Fruit fly (Drosophila melanogaster): ENCODE measurements around the gene CG32532.

CG32532 gene

DNA sequence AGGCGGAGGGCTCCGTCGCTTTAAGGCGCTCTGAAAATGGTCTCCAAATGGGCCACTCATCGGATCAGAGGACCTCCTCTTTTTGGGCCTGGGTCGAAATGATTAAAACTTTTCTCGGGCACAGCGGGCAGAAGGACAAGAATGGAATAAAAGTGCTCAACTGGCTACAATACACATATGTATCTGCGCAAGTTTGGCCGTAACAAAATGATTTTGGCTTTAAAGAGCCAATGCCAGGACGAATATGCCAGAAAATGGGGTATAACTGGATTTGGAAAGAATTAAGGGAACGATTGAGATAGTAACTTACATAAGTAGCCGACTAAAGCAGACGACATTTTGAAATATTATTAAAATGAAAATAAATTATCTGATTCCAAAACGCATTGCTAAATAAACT, at the start of gene CG32532:
Gene CG32532 (minus strand): TSS at position 101 of the 400 bp plus-strand sequence.
- TF ChIP-seq Sin3A (optimal IDR thresholded peaks at IDR 0.05): no peak
- no peak for TF ChIP-seq insv (optimal IDR thresholded peaks at IDR 0.05)
- no peak for TF ChIP-seq ttk (optimal IDR thresholded peaks at IDR 0.05)

DNA sequence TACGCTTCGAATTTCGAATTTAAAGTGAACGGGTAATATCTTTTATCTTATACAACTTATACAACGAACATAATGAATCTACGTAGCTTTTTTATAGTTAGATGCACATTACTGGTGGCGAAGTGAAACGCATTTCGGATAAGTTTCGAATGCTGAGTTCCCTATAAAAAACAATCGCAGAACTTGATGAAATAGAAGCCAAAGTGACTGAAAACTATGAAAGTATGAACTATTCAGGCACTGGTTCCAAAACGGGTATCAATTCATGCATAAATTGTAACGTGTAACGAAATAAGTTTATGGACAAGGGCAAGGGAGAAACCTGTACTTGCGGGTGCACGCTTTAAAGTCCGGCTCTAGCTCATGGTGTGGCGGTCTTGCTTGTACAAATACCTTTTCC, 48.6 kb upstream of the CG32532 start:
- no peak for TF ChIP-seq ttk (optimal IDR thresholded peaks at IDR 0.05)
- no peak for TF ChIP-seq insv (optimal IDR thresholded peaks at IDR 0.05)
- no peak for TF ChIP-seq psq (optimal IDR thresholded peaks at IDR 0.05)
- no peak for TF ChIP-seq Myc (optimal IDR thresholded peaks at IDR 0.05)
- TF ChIP-seq h (optimal IDR thresholded peaks at IDR 0.05): no peak

DNA sequence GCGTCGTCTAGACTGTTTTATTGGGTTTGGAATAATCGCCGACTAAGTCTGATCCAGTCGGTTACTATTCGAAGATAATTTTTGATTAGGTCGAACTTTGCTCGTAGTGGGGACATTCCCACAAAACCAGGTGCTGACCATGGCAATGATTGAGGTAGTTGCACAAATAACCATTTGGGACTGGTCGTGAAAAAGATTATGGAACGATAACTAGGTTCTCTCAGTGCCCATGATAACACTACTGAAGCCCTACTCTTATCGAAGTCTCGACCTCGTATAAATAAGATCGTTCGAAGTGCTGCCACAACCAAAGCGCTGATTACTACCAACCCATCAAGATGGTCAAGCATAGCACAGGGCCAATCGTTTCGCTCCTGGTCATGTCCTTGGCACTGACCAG, 45.0 kb upstream of the CG32532 start, which contains the start of gene CG14205:
Gene CG14205 (plus strand): TSS at position 301 of the 400 bp plus-strand sequence.
- no peak for TF ChIP-seq ttk (optimal IDR thresholded peaks at IDR 0.05)
- TF ChIP-seq insv (optimal IDR thresholded peaks at IDR 0.05): no peak
- TF ChIP-seq Myc (optimal IDR thresholded peaks at IDR 0.05): no peak
- TF ChIP-seq Sin3A (optimal IDR thresholded peaks at IDR 0.05): no peak
- no peak for TF ChIP-seq h (optimal IDR thresholded peaks at IDR 0.05)
- TF ChIP-seq psq (optimal IDR thresholded peaks at IDR 0.05): no peak

DNA sequence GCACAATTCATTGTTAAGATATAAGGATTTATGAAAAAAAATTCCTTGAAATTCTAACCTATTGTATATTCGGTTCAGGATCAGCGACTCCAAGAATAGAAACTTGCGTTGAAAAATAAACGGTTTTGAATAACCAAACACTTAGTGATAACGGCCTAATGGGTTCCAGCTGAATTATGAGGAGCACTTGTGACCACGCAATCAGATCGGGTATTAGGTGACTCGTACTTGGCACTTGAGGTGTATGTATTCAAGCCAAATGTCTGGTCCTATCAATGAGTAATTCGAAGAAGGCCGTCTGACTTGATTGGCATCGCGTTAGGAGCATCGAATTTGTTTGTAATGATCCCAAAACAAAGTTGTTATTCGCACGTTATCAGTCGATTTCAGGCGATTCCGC, 43.3 kb upstream of the CG32532 start:
- TF ChIP-seq Myc (optimal IDR thresholded peaks at IDR 0.05): no peak
- TF ChIP-seq Sin3A (optimal IDR thresholded peaks at IDR 0.05): no peak
- TF ChIP-seq insv (optimal IDR thresholded peaks at IDR 0.05): no peak
- no peak for TF ChIP-seq psq (optimal IDR thresholded peaks at IDR 0.05)
- no peak for TF ChIP-seq ttk (optimal IDR thresholded peaks at IDR 0.05)
- no peak for TF ChIP-seq h (optimal IDR thresholded peaks at IDR 0.05)

DNA sequence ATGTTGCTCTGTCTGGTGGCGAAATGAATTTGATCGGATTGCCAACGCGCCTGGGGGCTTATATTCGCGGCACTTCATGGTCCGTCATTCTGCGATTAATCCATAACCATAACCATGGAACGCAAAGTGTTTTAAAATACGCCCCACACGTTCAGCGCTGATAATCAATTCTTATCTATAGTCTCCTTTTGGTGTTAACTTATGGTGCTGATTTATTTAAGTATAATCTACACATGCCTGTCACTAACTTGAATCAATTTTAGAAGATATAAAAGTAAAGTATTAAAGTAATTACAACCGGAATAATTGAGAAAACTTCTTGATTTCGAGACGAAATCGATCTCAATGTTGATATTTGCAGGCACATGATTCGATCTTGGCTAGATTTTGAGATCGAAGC, 42.8 kb upstream of the CG32532 start, which contains the start of gene CG14219:
Gene CG14219 (minus strand): TSS at position 101 of the 400 bp plus-strand sequence.
- no peak for TF ChIP-seq h (optimal IDR thresholded peaks at IDR 0.05)
- no peak for TF ChIP-seq Myc (optimal IDR thresholded peaks at IDR 0.05)
- TF ChIP-seq psq (optimal IDR thresholded peaks at IDR 0.05): no peak
- no peak for TF ChIP-seq Sin3A (optimal IDR thresholded peaks at IDR 0.05)
- no peak for TF ChIP-seq ttk (optimal IDR thresholded peaks at IDR 0.05)
- no peak for TF ChIP-seq insv (optimal IDR thresholded peaks at IDR 0.05)

DNA sequence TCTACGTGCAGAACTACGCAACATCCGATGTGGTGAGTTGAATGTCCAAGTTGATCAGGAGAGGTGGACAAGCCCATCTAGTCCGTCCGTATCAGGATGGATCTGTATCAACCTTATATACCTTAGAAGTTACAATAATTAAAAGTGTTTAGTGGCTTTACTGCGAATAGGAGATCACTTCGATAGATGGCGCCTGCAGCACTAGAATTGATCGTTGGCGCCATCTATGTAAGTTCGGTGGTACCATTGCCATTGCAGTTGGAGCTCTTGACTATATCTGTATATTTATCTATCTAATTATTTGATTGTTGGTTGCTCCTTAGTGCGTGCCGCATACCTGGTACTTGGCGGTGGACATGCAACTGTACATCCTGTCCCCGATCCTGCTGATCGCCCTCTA, 37.9 kb upstream of the CG32532 start:
- no peak for TF ChIP-seq insv (optimal IDR thresholded peaks at IDR 0.05)
- no peak for TF ChIP-seq Sin3A (optimal IDR thresholded peaks at IDR 0.05)
- TF ChIP-seq Myc (optimal IDR thresholded peaks at IDR 0.05): no peak
- TF ChIP-seq psq (optimal IDR thresholded peaks at IDR 0.05): no peak

DNA sequence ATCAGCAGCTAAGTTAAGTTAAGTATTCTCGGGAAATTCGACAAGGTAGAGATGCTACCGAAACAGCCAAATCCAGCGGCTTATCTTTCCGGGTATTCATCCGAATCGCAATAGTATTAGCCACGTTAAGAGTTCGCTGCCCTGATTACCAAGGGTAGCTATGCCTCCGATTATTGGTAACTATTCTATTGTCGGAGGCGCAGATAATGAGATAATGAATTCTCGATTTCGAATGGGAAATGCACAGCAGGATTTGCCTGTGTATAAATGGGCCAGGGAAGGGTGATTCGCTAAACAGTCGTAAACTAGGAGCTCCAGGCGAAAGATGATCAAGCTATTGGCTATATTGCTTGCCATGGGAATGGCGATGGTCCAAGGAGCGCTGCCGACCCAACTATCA, 36.0 kb upstream of the CG32532 start, which contains the start of gene CG14204:
Gene CG14204 (plus strand): TSS at position 301 of the 400 bp plus-strand sequence.
- TF ChIP-seq Sin3A (optimal IDR thresholded peaks at IDR 0.05) (no peak), h (optimal IDR thresholded peaks at IDR 0.05) (no peak), insv (optimal IDR thresholded peaks at IDR 0.05) (no peak), psq (optimal IDR thresholded peaks at IDR 0.05) (no peak), ttk (optimal IDR thresholded peaks at IDR 0.05) (no peak), Myc (optimal IDR thresholded peaks at IDR 0.05) (no peak)

DNA sequence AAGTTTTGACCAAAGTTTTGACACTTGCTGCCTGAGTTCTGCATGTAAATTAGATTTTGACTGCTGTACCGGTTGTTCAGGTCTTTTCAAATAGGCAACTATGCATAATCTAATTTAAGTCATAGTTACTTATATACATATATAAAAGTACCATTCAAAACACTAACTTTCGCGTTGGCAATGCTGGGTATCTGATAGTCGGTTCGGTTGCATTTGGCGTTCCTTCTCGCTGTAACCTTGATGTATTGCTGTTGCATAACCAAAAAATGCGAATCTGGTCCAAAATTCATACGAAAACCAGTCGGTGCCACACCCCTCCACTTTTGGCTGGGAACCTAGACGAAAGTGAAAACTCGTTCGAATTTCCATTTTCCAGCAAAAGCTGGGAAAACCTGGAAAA, 35.5 kb upstream of the CG32532 start:
- TF ChIP-seq Myc (optimal IDR thresholded peaks at IDR 0.05) (no peak), Sin3A (optimal IDR thresholded peaks at IDR 0.05) (no peak), insv (optimal IDR thresholded peaks at IDR 0.05) (no peak)

DNA sequence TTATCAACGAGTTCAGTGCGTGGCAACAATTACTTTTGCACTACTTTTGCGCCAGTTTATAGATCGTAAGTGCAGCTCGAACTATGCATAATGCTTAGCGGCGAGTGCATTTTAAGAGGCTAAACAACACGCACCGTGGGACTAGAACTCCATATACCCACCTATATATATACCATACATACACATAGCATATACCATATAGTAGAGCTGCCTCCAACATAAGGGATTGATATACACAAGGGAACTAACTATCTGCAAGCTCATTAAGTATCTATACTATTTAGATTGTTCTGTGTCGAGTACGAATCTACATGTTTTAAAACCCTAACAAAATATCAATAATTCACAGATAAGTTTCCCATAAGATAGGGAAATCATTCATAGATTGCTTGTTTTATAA, 34.6 kb upstream of the CG32532 start, which contains the start of gene CG14218:
Gene CG14218 (minus strand): TSS at position 101 of the 400 bp plus-strand sequence.
- TF ChIP-seq h (optimal IDR thresholded peaks at IDR 0.05): no peak
- TF ChIP-seq insv (optimal IDR thresholded peaks at IDR 0.05): no peak
- no peak for TF ChIP-seq ttk (optimal IDR thresholded peaks at IDR 0.05)

DNA sequence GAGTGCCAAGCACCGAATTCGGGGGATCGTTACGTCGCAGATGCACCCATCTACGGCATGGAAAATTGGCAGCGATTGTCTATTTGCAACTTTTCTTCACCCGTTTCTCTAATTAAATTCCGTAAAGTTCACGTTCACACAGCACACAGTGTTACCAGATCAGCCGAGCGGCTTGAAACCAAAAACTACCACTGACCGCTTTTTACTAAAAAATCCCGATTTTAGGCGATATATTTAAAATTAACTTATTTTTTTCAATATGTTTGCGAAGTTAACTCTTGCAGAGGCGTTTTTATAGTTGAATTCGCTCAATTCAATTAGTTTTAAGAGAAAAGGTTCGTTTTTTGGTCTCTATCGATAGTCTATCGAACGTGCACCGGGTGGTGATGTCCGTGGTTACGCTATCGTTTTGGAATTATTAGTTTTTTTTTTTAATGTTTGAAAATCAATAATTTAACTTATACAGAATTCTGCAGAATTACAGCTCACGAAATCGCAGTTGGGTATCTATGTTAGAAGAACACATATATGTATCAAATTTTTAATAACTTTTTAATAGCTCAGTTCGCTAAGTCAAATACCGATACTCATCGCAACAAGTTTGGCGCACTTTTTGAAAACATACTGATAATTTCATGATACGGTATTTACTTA, 32.5 kb upstream of the CG32532 start, which contains the start of gene Tao:
Gene Tao (minus strand): TSS at position 153 of the 654 bp plus-strand sequence.
- no peak for TF ChIP-seq ttk (optimal IDR thresholded peaks at IDR 0.05)
- TF ChIP-seq insv (optimal IDR thresholded peaks at IDR 0.05): no peak
- TF ChIP-seq psq (optimal IDR thresholded peaks at IDR 0.05): no peak
- TF ChIP-seq Sin3A (optimal IDR thresholded peaks at IDR 0.05): no peak
- TF ChIP-seq h (optimal IDR thresholded peaks at IDR 0.05): no peak
- no peak for TF ChIP-seq Myc (optimal IDR thresholded peaks at IDR 0.05)

DNA sequence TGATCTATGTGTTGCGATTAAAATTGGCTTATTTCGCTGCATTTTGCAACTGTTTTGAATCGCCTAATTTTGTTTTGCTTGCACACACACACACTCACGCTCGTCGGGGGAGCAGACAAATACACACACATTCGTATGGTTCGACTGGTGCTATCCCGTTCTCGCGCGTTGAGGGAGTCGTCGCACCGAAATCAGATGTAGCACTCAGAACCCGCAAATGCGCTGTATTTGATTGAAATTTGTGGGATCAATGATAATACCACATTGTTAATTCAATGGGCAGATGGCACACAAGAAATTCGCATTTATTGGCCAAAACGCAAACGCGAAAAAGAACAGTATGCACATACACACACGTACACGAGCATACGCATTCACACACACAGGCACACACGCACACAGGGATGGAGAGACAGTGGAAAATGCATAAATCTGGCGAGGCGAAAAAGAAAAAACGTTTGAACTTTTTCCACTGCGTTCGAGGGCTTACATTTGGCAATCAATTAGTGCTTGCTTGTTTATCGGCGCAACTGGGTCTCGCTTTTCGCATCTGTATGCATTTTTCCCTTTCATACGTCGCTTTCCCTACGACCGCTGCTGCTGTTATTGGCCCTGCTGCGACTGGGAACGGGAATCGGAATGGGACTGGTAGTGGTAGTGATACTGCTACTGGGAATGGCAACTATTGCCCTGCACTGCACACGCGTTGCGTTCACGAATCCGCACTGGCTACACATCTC, 31.8 kb upstream of the CG32532 start:
- TF ChIP-seq Sin3A (optimal IDR thresholded peaks at IDR 0.05) (no peak), psq (optimal IDR thresholded peaks at IDR 0.05) (no peak), Myc (optimal IDR thresholded peaks at IDR 0.05) (no peak), insv (optimal IDR thresholded peaks at IDR 0.05) (no peak), ttk (optimal IDR thresholded peaks at IDR 0.05) (no peak), h (optimal IDR thresholded peaks at IDR 0.05) (no peak)

DNA sequence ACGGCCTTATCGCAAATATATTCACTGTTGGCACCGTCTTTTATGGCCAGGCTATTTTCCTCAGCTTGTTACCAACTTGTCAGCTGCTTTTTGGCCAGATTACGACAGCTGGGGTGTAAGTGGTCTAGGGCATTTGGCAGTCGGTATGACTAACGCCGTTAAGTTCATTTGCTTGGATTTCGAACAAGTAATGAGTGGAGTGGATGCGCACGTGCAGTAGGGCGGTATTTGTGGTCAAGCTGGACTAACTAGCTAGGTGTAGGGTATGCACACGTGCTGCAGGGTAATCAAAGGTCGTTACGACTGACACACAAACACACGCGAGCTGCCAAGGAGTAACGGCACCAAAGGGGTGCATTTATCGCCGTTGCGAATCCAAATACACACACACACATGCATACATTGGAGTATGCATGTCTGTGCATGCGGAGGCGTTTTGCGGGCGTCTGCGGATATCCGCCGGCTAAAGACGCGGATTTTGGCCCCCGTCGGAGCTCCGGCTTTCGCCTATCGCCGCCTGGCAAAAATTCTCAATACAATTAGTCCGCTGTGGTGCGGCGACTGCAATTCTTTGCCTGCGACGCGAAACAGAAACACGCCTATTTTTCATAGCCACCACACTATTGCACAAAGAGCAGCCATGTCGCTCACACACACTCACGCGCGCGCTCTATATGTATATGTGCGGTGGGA, 30.8 kb upstream of the CG32532 start:
- TF ChIP-seq h (optimal IDR thresholded peaks at IDR 0.05) (no peak), Sin3A (optimal IDR thresholded peaks at IDR 0.05) (no peak), psq (optimal IDR thresholded peaks at IDR 0.05) (no peak), insv (optimal IDR thresholded peaks at IDR 0.05) (no peak), ttk (optimal IDR thresholded peaks at IDR 0.05) (peak; percentile 6), Myc (optimal IDR thresholded peaks at IDR 0.05) (no peak)
